Worm (Caenorhabditis elegans) whole organism, midembryonic: Measurements from ENCODE around the gene rmif-2.

Experiments used
- T22C8.4 ChIP-seq: fragments of 200-800 bp; sonication (Bioruptor generic); IDR thresholded peaks from 2 replicates; pipeline ENCODE4 v1.3.6; 2022; ENCODE audit warnings: missing genetic modification characterization, missing compliant biosample characterization
- cog-1 ChIP-seq: sonication (generic microtip); optimal IDR thresholded peaks from 2 replicates; lab custom pipeline; 2016; ENCODE audit warnings: missing genetic modification characterization, missing compliant biosample characterization
- flt-1 ChIP-seq: fragments of 200-800 bp; sonication (Bioruptor generic); IDR thresholded peaks from 2 replicates; pipeline ENCODE4 v1.3.6; 2022; ENCODE audit warnings: missing genetic modification characterization, missing compliant biosample characterization
- klf-2 ChIP-seq: fragments of 200-800 bp; sonication (Bioruptor generic); conservative IDR thresholded peaks from 2 replicates; pipeline ENCODE4 v1.3.6; 2022; ENCODE audit warnings: missing genetic modification reagents, missing genetic modification characterization, missing compliant biosample characterization
- med-1 ChIP-seq: sonication (generic microtip); optimal IDR thresholded peaks from 2 replicates; lab custom pipeline; 2017; ENCODE audit warnings: missing genetic modification characterization, mild to moderate bottlenecking, missing compliant biosample characterization, antibody characterized with exemption, missing genetic modification reagents; ENCODE audit not compliant: insufficient read depth
- ref-1 ChIP-seq: fragments of 200-800 bp; sonication (Bioruptor generic); conservative IDR thresholded peaks from 2 replicates; pipeline ENCODE4 v1.3.6; 2022; ENCODE audit warnings: missing genetic modification reagents, missing genetic modification characterization, missing compliant biosample characterization
- tab-1 ChIP-seq: fragments of 200-800 bp; sonication (Bioruptor generic); IDR thresholded peaks from 2 replicates; pipeline ENCODE4 v1.3.6; 2022; ENCODE audit warnings: missing genetic modification characterization, missing compliant biosample characterization
- ztf-23 ChIP-seq: fragments of 200-800 bp; sonication (Bioruptor generic); IDR thresholded peaks from 2 replicates; pipeline ENCODE4 v1.3.6; 2022; ENCODE audit warnings: missing genetic modification reagents, missing genetic modification characterization, missing compliant biosample characterization
- ztf-29 ChIP-seq: fragments of 200-800 bp; sonication (Bioruptor generic); IDR thresholded peaks from 2 replicates; pipeline ENCODE4 v1.3.6; 2022; ENCODE audit warnings: missing genetic modification reagents, missing genetic modification characterization, missing compliant biosample characterization

rmif-2 gene

ce11 chrIV:1231589-1231988, 49.2 kb downstream of the rmif-2 start, which contains the start of gene W09G12.6:
Gene W09G12.6 (plus strand): TSS chrIV:1231889.
- no peak for TF ChIP-seq ref-1
- TF ChIP-seq T22C8.4 (GFP tag; lab: Robert Waterston, UW) = no peak
- no peak for TF ChIP-seq klf-2 (GFP tag; lab: Robert Waterston, UW)
- no peak for TF ChIP-seq flt-1 (GFP tag; lab: Robert Waterston, UW)
- no peak for TF ChIP-seq tab-1 (GFP tag; lab: Robert Waterston, UW)
- no peak for TF ChIP-seq ztf-29 (GFP tag; lab: Robert Waterston, UW)
- TF ChIP-seq ztf-23 = no peak
- no peak for TF ChIP-seq med-1 (GFP tag; lab: Kevin White, UChicago)
- TF ChIP-seq cog-1 = no peak

DNA sequence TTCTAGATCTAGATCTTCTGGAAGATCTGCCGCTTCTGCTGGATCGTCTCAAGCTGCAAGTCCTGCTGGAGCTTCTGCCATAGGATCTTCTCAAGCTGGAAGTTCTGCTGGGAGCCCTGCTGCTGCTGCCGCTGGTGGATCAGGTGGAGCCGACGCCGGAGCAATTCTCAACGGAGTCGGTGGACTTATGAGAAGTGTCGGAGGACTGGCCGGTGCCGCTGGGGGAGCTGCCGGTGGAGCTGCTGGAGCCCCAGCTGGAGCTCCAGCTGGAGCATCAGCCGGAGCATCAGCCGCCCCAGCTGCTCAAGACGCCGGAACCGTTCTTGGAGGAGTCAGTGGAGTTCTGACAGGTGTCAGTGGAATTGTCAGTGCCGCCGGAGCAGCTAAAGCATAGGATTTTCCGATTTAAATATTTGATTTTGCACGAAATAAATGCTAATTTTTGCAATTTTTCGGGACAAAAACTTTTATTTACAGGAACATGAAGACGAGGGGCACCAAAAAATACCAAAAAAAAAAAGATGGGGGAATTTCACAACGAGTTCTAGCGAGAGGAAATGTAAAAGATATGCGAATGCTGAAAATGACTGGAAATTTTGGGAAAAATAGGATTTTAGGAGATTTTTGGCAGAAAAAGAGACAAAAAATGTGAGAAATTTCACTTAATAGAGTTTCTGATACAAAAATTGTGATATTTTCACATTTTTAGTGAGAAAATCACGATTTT, 50.2 kb downstream of the rmif-2 start:
- TF ChIP-seq klf-2 (GFP tag; lab: Robert Waterston, UW) (no peak), ref-1 (no peak), T22C8.4 (GFP tag; lab: Robert Waterston, UW) (no peak), ztf-23 (no peak), med-1 (GFP tag; lab: Kevin White, UChicago) (no peak), ztf-29 (GFP tag; lab: Robert Waterston, UW) (no peak), tab-1 (GFP tag; lab: Robert Waterston, UW) (no peak), flt-1 (GFP tag; lab: Robert Waterston, UW) (no peak), cog-1 (no peak)

DNA sequence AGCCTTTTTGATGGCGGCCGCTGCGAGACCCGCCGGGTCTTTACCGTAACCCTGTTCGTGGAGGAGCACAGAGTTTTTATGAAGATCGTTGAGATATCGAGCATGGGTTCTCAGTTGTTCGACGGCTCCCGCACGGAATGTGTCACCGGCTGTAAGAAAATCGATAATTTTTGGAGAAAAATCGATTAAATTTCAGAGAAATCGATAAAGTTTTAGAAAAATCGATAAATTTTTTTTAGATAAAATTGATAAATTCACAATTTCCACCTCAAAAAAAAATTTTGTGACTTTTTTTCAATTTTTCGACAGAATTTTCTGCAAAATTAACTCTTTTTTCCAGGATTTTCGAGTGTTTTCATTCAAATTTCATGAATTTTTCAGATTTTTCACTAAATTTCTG, 52.4 kb downstream of the rmif-2 start:
- peak; percentile 56 for TF ChIP-seq T22C8.4 (GFP tag; lab: Robert Waterston, UW)
- TF ChIP-seq ztf-23 = no peak

ce11 chrIV:1235785-1236184, 53.4 kb downstream of the rmif-2 start:
- peak; percentile 67 for TF ChIP-seq T22C8.4 (GFP tag; lab: Robert Waterston, UW)
- no peak for TF ChIP-seq ztf-29 (GFP tag; lab: Robert Waterston, UW)
